Fruit fly (Drosophila melanogaster) whole organism, embryonic: ENCODE data around the gene CG7509.

Experiments
- CG13424 ChIP-seq: fragments of 200-800 bp; sonication (Bioruptor generic); optimal IDR thresholded peaks from 2 replicates; lab custom pipeline; 2019; ENCODE audit warnings: missing biosample characterization, mild to moderate bottlenecking, missing genetic modification characterization, moderate library complexity
- CG18476 ChIP-seq: fragments of 200-800 bp; sonication (Bioruptor generic); optimal IDR thresholded peaks from 2 replicates; lab custom pipeline; 2016; ENCODE audit warnings: missing biosample characterization, mild to moderate bottlenecking, missing genetic modification characterization
- fru ChIP-seq: fragments of >200 bp; optimal IDR thresholded peaks from 2 replicates; lab custom pipeline; 2017
- trem ChIP-seq: fragments of 200-800 bp; optimal IDR thresholded peaks from 3 replicates; lab custom pipeline; 2019; ENCODE audit warnings: missing biosample characterization, mild to moderate bottlenecking, missing genetic modification characterization, moderate library complexity

dm6 chr3L:4805751-4806150 is 677 bp upstream of the CG7509 start:
- TF ChIP-seq CG13424 (tag; lab: Kevin White, UChicago), result no peak
- TF ChIP-seq CG18476 (GFP tag; lab: Kevin White, UChicago), result no peak
- TF ChIP-seq fru (lab: Kevin White, UChicago), result no peak
- TF ChIP-seq trem (tag; lab: Kevin White, UChicago), result no peak
